Fruit fly (Drosophila melanogaster): ENCODE results near the gene CG11555.

Gene CG11555

DNA sequence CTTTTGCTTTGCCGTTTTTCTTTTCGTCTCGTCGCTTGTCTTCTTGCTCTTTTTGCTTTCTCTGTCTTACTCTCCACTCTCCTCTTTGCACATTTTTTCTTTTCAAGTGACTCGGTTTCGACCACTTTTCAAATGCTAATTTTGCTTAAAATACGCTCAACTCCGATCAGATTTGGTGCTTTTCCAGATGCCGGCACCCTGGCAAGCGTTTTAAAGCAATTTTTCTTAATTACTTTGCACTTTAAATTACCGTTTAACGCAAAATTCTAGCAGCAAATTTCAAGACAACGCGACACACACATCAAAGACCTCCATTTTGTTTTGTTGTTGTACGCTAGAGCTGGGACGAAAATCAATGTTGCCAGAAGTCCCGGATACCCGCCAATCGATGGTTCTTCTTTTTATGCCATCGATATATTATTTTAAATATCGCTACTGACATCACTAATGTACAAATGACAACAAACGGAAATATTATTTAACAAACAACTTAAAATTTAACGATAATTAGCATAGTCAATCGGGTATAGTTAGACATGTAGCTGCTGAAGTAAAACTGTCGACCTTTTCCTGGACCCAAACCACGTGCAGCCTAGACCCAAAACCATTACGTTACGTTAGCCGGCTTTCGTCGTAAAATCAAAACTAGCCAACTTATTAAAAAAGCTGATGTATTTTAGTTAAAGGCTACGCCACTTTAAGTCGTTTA is 23.0 kb upstream of the CG11555 start, which contains the start of gene kis (continued):
- peak; percentile 20 for TF ChIP-seq CG7271 (tag; optimal IDR thresholded peaks at IDR 0.05)
- peak; percentile 41 for TF ChIP-seq CG2678 (tag; optimal IDR thresholded peaks at IDR 0.05)
- TF ChIP-seq tll (GFP tag; optimal IDR thresholded peaks at IDR 0.05) = no peak
- TF ChIP-seq CG18011 (GFP tag; optimal IDR thresholded peaks at IDR 0.05) = peak; percentile 27
- TF ChIP-seq Hr39 (optimal IDR thresholded peaks at IDR 0.05) = no peak
- peak; percentile 43 for TF ChIP-seq CG3163 (GFP tag; optimal IDR thresholded peaks at IDR 0.05)
- no peak for TF ChIP-seq H2.0 (GFP tag; IDR thresholded peaks at IDR 0.05)
- peak; percentile 1 for TF ChIP-seq CG17385 (GFP tag; optimal IDR thresholded peaks at IDR 0.05)
- TF ChIP-seq CG17802 (tag; optimal IDR thresholded peaks at IDR 0.05) = no peak
- TF ChIP-seq CG32532 (GFP tag; IDR thresholded peaks at IDR 0.05) = peak; percentile 68
- TF ChIP-seq Dp (GFP tag; optimal IDR thresholded peaks at IDR 0.05) = peak; percentile 56
- TF ChIP-seq vvl (GFP tag; IDR thresholded peaks at IDR 0.05) = peak; percentile 57; the same call in 1 of the 2 replicates
- no peak for TF ChIP-seq CG10274 (GFP tag; optimal IDR thresholded peaks at IDR 0.05)
- 0 out of 2 replicates have a peak, but pooled peaks have one; percentile 34 for TF ChIP-seq Ptx1 (GFP tag; IDR thresholded peaks at IDR 0.05)
- peak; percentile 50 for TF ChIP-seq MBD-R2 (GFP tag; IDR thresholded peaks at IDR 0.05)
- TF ChIP-seq PHDP (tag; optimal IDR thresholded peaks at IDR 0.05) = peak; percentile 56
- TF ChIP-seq CG34224 (GFP tag; IDR thresholded peaks at IDR 0.05; ENCODE audit: partially characterized antibody) = peak; percentile 96
- 0 out of 2 replicates have a peak, but pooled peaks have one; percentile 31 for TF ChIP-seq onecut (GFP tag; IDR thresholded peaks at IDR 0.05)
- TF ChIP-seq gcm (GFP tag; optimal IDR thresholded peaks at IDR 0.05) = peak; percentile 21
- TF ChIP-seq Aef1 (GFP tag; IDR thresholded peaks at IDR 0.05) = peak; percentile 87
- no peak for TF ChIP-seq oc (tag; optimal IDR thresholded peaks at IDR 0.05)
- no peak for TF ChIP-seq jigr1 (GFP tag; IDR thresholded peaks at IDR 0.05)
- peak; percentile 60 for TF ChIP-seq Nf-YC (tag; optimal IDR thresholded peaks at IDR 0.05)
- no peak for TF ChIP-seq Atf6 (GFP tag; IDR thresholded peaks at IDR 0.05)
- no peak for TF ChIP-seq CG6654 (GFP tag; optimal IDR thresholded peaks at IDR 0.05)
- no peak for TF ChIP-seq jing (GFP tag; optimal IDR thresholded peaks at IDR 0.05)
- no peak for TF ChIP-seq CG3407 (GFP tag; optimal IDR thresholded peaks at IDR 0.05)
- TF ChIP-seq CG15011 (GFP tag; optimal IDR thresholded peaks at IDR 0.05) = no peak
- TF ChIP-seq Side (GFP tag; optimal IDR thresholded peaks at IDR 0.05) = peak; percentile 34
- TF ChIP-seq Vsx1 (GFP tag; optimal IDR thresholded peaks at IDR 0.05) = no peak
- peak; percentile 64 for TF ChIP-seq CG12391 (tag; optimal IDR thresholded peaks at IDR 0.05)
- TF ChIP-seq CG8281 (tag; optimal IDR thresholded peaks at IDR 0.05) = no peak
- no peak for TF ChIP-seq CG17328 (GFP tag; IDR thresholded peaks at IDR 0.05)
- TF ChIP-seq CG18262 (tag; optimal IDR thresholded peaks at IDR 0.05) = peak; percentile 25
- no peak for TF ChIP-seq cad (GFP tag; optimal IDR thresholded peaks at IDR 0.05)
- peak; percentile 12 for TF ChIP-seq CG31365 (tag; optimal IDR thresholded peaks at IDR 0.05)
- TF ChIP-seq Ets97D (GFP tag; optimal IDR thresholded peaks at IDR 0.05) = peak; percentile 94
- peak; percentile 76 for TF ChIP-seq lilli (GFP tag; optimal IDR thresholded peaks at IDR 0.05)
- peak; percentile 41 for TF ChIP-seq Adf1 (GFP tag; IDR thresholded peaks at IDR 0.05)
- TF ChIP-seq CG11456 (GFP tag; IDR thresholded peaks at IDR 0.05) = peak; percentile 35; the same call in 1 of the 3 replicates
- peak; percentile 3 for TF ChIP-seq NK7.1 (GFP tag; optimal IDR thresholded peaks at IDR 0.05)
- TF ChIP-seq ttk (GFP tag; IDR thresholded peaks at IDR 0.05) = no peak
- peak; percentile 66 for TF ChIP-seq Hmr (GFP tag; optimal IDR thresholded peaks at IDR 0.05)
- TF ChIP-seq row (GFP tag; IDR thresholded peaks at IDR 0.05) = peak; percentile 61
- no peak for TF ChIP-seq ATbp (GFP tag; optimal IDR thresholded peaks at IDR 0.05)
- no peak for TF ChIP-seq CG6254 (GFP tag; optimal IDR thresholded peaks at IDR 0.05)
- TF ChIP-seq Sox100B (GFP tag; optimal IDR thresholded peaks at IDR 0.05) = no peak
- no peak for TF ChIP-seq Kr (GFP tag; optimal IDR thresholded peaks at IDR 0.05)
- peak; percentile 23 for TF ChIP-seq ash1 (GFP tag; optimal IDR thresholded peaks at IDR 0.05)
